Worm (Caenorhabditis elegans): ENCODE data around the gene C25A8.2.

Gene C25A8.2

ce11 chrIV:7017123-7017674 lies 7.6 kb downstream of the C25A8.2 start, which contains the start of gene gldi-4:
Gene gldi-4, plus strand, starts transcription at chrIV:7017624.
- no peak for TF ChIP-seq unc-130 (GFP tag; optimal IDR thresholded peaks at IDR 0.05)
- no peak for TF ChIP-seq nhr-6 (tag; optimal IDR thresholded peaks at IDR 0.05)
- no peak for TF ChIP-seq ceh-62 (tag; optimal IDR thresholded peaks at IDR 0.05)
- TF ChIP-seq lim-7 (GFP tag; IDR thresholded peaks at IDR 0.05), result no peak
- TF ChIP-seq tra-1 (GFP tag; IDR thresholded peaks at IDR 0.05), result no peak
- TF ChIP-seq Y105C5A.15 (GFP tag; IDR thresholded peaks at IDR 0.05), result no peak
- TF ChIP-seq nhr-25 (tag; optimal IDR thresholded peaks at IDR 0.05; ENCODE audit: borderline replicate concordance, insufficient read depth), result no peak
- TF ChIP-seq tag-97 (GFP tag; IDR thresholded peaks at IDR 0.05), result no peak
- no peak for TF ChIP-seq mxl-3 (GFP tag; optimal IDR thresholded peaks at IDR 0.05)
- no peak for TF ChIP-seq nhr-11 (tag; optimal IDR thresholded peaks at IDR 0.05)
- no peak for TF ChIP-seq zip-2 (tag; optimal IDR thresholded peaks at IDR 0.05)
- TF ChIP-seq ces-1 (GFP tag; optimal IDR thresholded peaks at IDR 0.05), result no peak
- TF ChIP-seq daf-19 (GFP tag; conservative IDR thresholded peaks at IDR 0.05), result no peak
- TF ChIP-seq saeg-2 (GFP tag; IDR thresholded peaks at IDR 0.05), result no peak
- no peak for TF ChIP-seq nhr-102 (tag; optimal IDR thresholded peaks at IDR 0.05)
- no peak for TF ChIP-seq php-3 (GFP tag; IDR thresholded peaks at IDR 0.05)
- no peak for TF ChIP-seq mep-1 (tag; optimal IDR thresholded peaks at IDR 0.05)
- no peak for TF ChIP-seq pqm-1 (tag; optimal IDR thresholded peaks at IDR 0.05)
- TF ChIP-seq dve-1 (tag; optimal IDR thresholded peaks at IDR 0.05; ENCODE audit: insufficient read depth), result no peak
- TF ChIP-seq ceh-32 (tag; optimal IDR thresholded peaks at IDR 0.05; ENCODE audit: poor library complexity), result no peak

- TF ChIP-seq T20F7.1 (GFP tag; optimal IDR thresholded peaks at IDR 0.05) (no peak), daf-16 (GFP tag; optimal IDR thresholded peaks at IDR 0.05) (no peak), daf-16 (tag; optimal IDR thresholded peaks at IDR 0.05) (no peak), set-16 (GFP tag; IDR thresholded peaks at IDR 0.05) (no peak), aly-2 (tag; optimal IDR thresholded peaks at IDR 0.05) (no peak), lsy-2 (tag; optimal IDR thresholded peaks at IDR 0.05) (no peak), Y75B8A.6 (GFP tag; IDR thresholded peaks at IDR 0.05) (no peak), gei-8 (GFP tag; optimal IDR thresholded peaks at IDR 0.05) (no peak), unc-62 (GFP tag; optimal IDR thresholded peaks at IDR 0.05 in 1 of 2) (no peak), unc-62 (tag; optimal IDR thresholded peaks at IDR 0.05) (no peak), F37D6.2 (tag; optimal IDR thresholded peaks at IDR 0.05) (no peak), attf-4 (tag; optimal IDR thresholded peaks at IDR 0.05) (no peak), fkh-10 (GFP tag; optimal IDR thresholded peaks at IDR 0.05) (peak; percentile 67), mep-1 (tag; optimal IDR thresholded peaks at IDR 0.05) (no peak), ces-1 (GFP tag; optimal IDR thresholded peaks at IDR 0.05) (peak; percentile 38), nhr-76 (tag; optimal IDR thresholded peaks at IDR 0.05) (no peak)
Observed at ce11 chrIV:7018623-7019022, 9.0 kb downstream of the C25A8.2 start.

- TF ChIP-seq mxl-3 (GFP tag; optimal IDR thresholded peaks at IDR 0.05) (peak; percentile 27), mep-1 (tag; optimal IDR thresholded peaks at IDR 0.05) (peak; percentile 44), nhr-77 (tag; optimal IDR thresholded peaks at IDR 0.05) (peak; percentile 65), zip-2 (tag; optimal IDR thresholded peaks at IDR 0.05) (no peak), cey-2 (tag; optimal IDR thresholded peaks at IDR 0.05; ENCODE audit: borderline replicate concordance, insufficient read depth) (no peak), lsy-2 (tag; optimal IDR thresholded peaks at IDR 0.05) (peak in 1 of 2 experiments; percentile 41), hlh-30 (tag; optimal IDR thresholded peaks at IDR 0.05; ENCODE audit: insufficient read depth) (peak; percentile 92), zfp-3 (GFP tag; conservative IDR thresholded peaks at IDR 0.05) (no peak), lin-39 (tag; optimal IDR thresholded peaks at IDR 0.05) (no peak), vab-7 (GFP tag; IDR thresholded peaks at IDR 0.05) (no peak), gei-8 (GFP tag; optimal IDR thresholded peaks at IDR 0.05) (no peak), set-16 (GFP tag; IDR thresholded peaks at IDR 0.05) (no peak), unc-62 (GFP tag; optimal IDR thresholded peaks at IDR 0.05 in 1 of 2) (peak in 1 of 2 experiments; percentile 18), unc-62 (tag; optimal IDR thresholded peaks at IDR 0.05) (no peak), nhr-10 (tag; optimal IDR thresholded peaks at IDR 0.05) (no peak), dve-1 (tag; optimal IDR thresholded peaks at IDR 0.05; ENCODE audit: insufficient read depth) (peak; percentile 79), hlh-11 (tag; optimal IDR thresholded peaks at IDR 0.05) (peak; percentile 70), nhr-102 (tag; optimal IDR thresholded peaks at IDR 0.05) (peak; percentile 4), F26F4.8 (GFP tag; conservative IDR thresholded peaks at IDR 0.05) (no peak), nhr-28 (tag; optimal IDR thresholded peaks at IDR 0.05) (peak; percentile 81), dmd-6 (GFP tag; IDR thresholded peaks at IDR 0.05) (peak; percentile 91), mdl-1 (tag; optimal IDR thresholded peaks at IDR 0.05) (peak in 1 of 2 experiments; percentile 71), lin-13 (GFP tag; optimal IDR thresholded peaks at IDR 0.05) (no peak), php-3 (GFP tag; IDR thresholded peaks at IDR 0.05) (peak; percentile 63), nhr-48 (tag; optimal IDR thresholded peaks at IDR 0.05) (peak; percentile 50)
Observed at ce11 chrIV:7020630-7021029, 11.0 kb downstream of the C25A8.2 start.

Measured in whole organism, L4 larva.